Fruit fly (Drosophila melanogaster) whole organism, embryonic: ENCODE measurements around the gene Dpm3.

Experiments used
- Atf-2 ChIP-seq: fragments of 200-800 bp; sonication (Bioruptor generic); optimal IDR thresholded peaks from 2 replicates; lab custom pipeline; 2016; ENCODE audit warnings: missing biosample characterization, missing genetic modification characterization
- B-H1 ChIP-seq: fragments of 200-800 bp; sonication (Bioruptor generic); IDR thresholded peaks from 3 replicates; pipeline ENCODE4 v1.3.6; 2022; ENCODE audit warnings: missing biosample characterization, missing genetic modification characterization
- CG10654 ChIP-seq: fragments of 200-800 bp; sonication (Bioruptor generic); optimal IDR thresholded peaks from 2 replicates; lab custom pipeline; 2016; ENCODE audit warnings: missing biosample characterization, missing genetic modification characterization
- CG11085 ChIP-seq: fragments of 200-800 bp; sonication (Bioruptor generic); IDR thresholded peaks from 2 replicates; pipeline ENCODE4 v1.3.6; 2022; ENCODE audit warnings: missing biosample characterization, missing genetic modification characterization
- CG11695 ChIP-seq: fragments of 200-800 bp; sonication (Bioruptor generic); IDR thresholded peaks from 3 replicates; pipeline ENCODE4 v1.3.6; 2022; ENCODE audit warnings: missing biosample characterization, missing genetic modification characterization
- CG11696 ChIP-seq: fragments of 200-800 bp; sonication (Bioruptor generic); IDR thresholded peaks from 2 replicates; pipeline ENCODE4 v1.3.6; 2022; ENCODE audit warnings: missing biosample characterization, missing genetic modification characterization
- CG12299 ChIP-seq: fragments of 200-800 bp; sonication (Bioruptor generic); optimal IDR thresholded peaks from 2 replicates; lab custom pipeline; 2018; ENCODE audit warnings: missing biosample characterization, mild to moderate bottlenecking, missing genetic modification characterization
- CG1233 ChIP-seq: fragments of 200-800 bp; sonication (Bioruptor generic); optimal IDR thresholded peaks from 4 replicates; lab custom pipeline; 2018; ENCODE audit warnings: missing biosample characterization, mild to moderate bottlenecking, missing genetic modification characterization
- CG12659 ChIP-seq: fragments of 200-800 bp; sonication (Bioruptor generic); optimal IDR thresholded peaks from 3 replicates; lab custom pipeline; 2017; ENCODE audit warnings: mild to moderate bottlenecking, missing biosample characterization, missing genetic modification reagents, missing genetic modification characterization
- CG13296 ChIP-seq: fragments of 200-800 bp; sonication (Bioruptor generic); optimal IDR thresholded peaks from 3 replicates; lab custom pipeline; 2018; ENCODE audit warnings: missing biosample characterization, mild to moderate bottlenecking, missing genetic modification characterization
- CG13624 ChIP-seq: fragments of 200-800 bp; sonication (Bioruptor generic); optimal IDR thresholded peaks from 2 replicates; lab custom pipeline; 2016; ENCODE audit warnings: missing biosample characterization, missing genetic modification characterization
- CG15601 ChIP-seq: fragments of 200-800 bp; sonication (Bioruptor generic); optimal IDR thresholded peaks from 3 replicates; lab custom pipeline; 2019; ENCODE audit warnings: missing biosample characterization, mild to moderate bottlenecking, missing genetic modification characterization, moderate library complexity
- CG17361 ChIP-seq: fragments of 200-800 bp; sonication (Bioruptor generic); IDR thresholded peaks from 3 replicates; pipeline ENCODE4 v1.3.6; 2022; ENCODE audit warnings: missing biosample characterization, missing genetic modification characterization
- CG17385 ChIP-seq: fragments of 200-800 bp; sonication (Bioruptor generic); optimal IDR thresholded peaks from 3 replicates; lab custom pipeline; 2018; ENCODE audit warnings: missing biosample characterization, mild to moderate bottlenecking, missing genetic modification characterization
- CG17829 ChIP-seq: fragments of 200-800 bp; optimal IDR thresholded peaks from 2 replicates; lab custom pipeline; 2019; ENCODE audit warnings: missing biosample characterization, mild to moderate bottlenecking, missing genetic modification characterization, moderate library complexity
- CG2875 ChIP-seq: fragments of 200-800 bp; sonication (Bioruptor generic); optimal IDR thresholded peaks from 2 replicates; lab custom pipeline; 2017; ENCODE audit warnings: missing biosample characterization, mild to moderate bottlenecking, missing genetic modification characterization, missing genetic modification reagents
- CG2889 ChIP-seq: fragments of 200-800 bp; sonication (Bioruptor generic); IDR thresholded peaks from 3 replicates; pipeline ENCODE4 v1.3.6; 2022; ENCODE audit warnings: missing biosample characterization, missing genetic modification characterization
- CG32772 ChIP-seq: fragments of 200-800 bp; sonication (Bioruptor generic); IDR thresholded peaks from 2 replicates; pipeline ENCODE4 v1.3.6; 2022; ENCODE audit warnings: missing biosample characterization, missing genetic modification characterization
- CG3407 ChIP-seq: fragments of 200-800 bp; sonication (Bioruptor generic); optimal IDR thresholded peaks from 2 replicates; lab custom pipeline; 2018; ENCODE audit warnings: missing biosample characterization, mild to moderate bottlenecking, missing genetic modification characterization
- CG8089 ChIP-seq: fragments of 200-800 bp; sonication (Bioruptor generic); optimal IDR thresholded peaks from 3 replicates; lab custom pipeline; 2016; ENCODE audit warnings: missing biosample characterization, missing genetic modification characterization
- CG8290 ChIP-seq, 3 experiments: fragments of 200-800 bp; sonication (Bioruptor generic); optimal IDR thresholded peaks; 2 replicates each; lab custom pipeline; 2016 to 2019; ENCODE audit warnings: missing biosample characterization in 3 of 3, missing genetic modification characterization in 3 of 3, mild to moderate bottlenecking in 2 of 3, moderate library complexity in 1 of 3
- CG9437 ChIP-seq: fragments of 200-800 bp; sonication (Bioruptor generic); optimal IDR thresholded peaks from 2 replicates; lab custom pipeline; 2018; ENCODE audit warnings: missing biosample characterization, mild to moderate bottlenecking, missing genetic modification characterization
- CG9817 ChIP-seq: fragments of 200-800 bp; sonication (Bioruptor generic); optimal IDR thresholded peaks from 2 replicates; lab custom pipeline; 2018; ENCODE audit warnings: missing biosample characterization, mild to moderate bottlenecking, missing genetic modification characterization, moderate library complexity
- CG9932 ChIP-seq: fragments of 200-800 bp; sonication (Bioruptor generic); IDR thresholded peaks from 2 replicates; pipeline ENCODE4 v1.3.6; 2022; ENCODE audit warnings: missing biosample characterization, missing genetic modification characterization
- Camta ChIP-seq: fragments of 200-800 bp; sonication (Bioruptor generic); optimal IDR thresholded peaks from 2 replicates; lab custom pipeline; 2016; ENCODE audit warnings: missing biosample characterization, missing genetic modification characterization
- Deaf1 ChIP-seq: fragments of 200-800 bp; optimal IDR thresholded peaks from 3 replicates; lab custom pipeline; 2019; ENCODE audit warnings: missing biosample characterization, mild to moderate bottlenecking, missing genetic modification characterization, moderate library complexity
- Dref ChIP-seq: fragments of 200-800 bp; sonication (Bioruptor generic); IDR thresholded peaks from 2 replicates; pipeline ENCODE4 v1.3.6; 2022; ENCODE audit warnings: missing biosample characterization, missing genetic modification characterization
- Ets97D ChIP-seq: fragments of 200-800 bp; sonication (Bioruptor generic); optimal IDR thresholded peaks from 3 replicates; lab custom pipeline; 2016; ENCODE audit warnings: missing biosample characterization, missing genetic modification characterization
- HLH54F ChIP-seq: fragments of 200-800 bp; sonication (Bioruptor generic); optimal IDR thresholded peaks from 3 replicates; lab custom pipeline; 2016; ENCODE audit warnings: missing biosample characterization, missing genetic modification characterization
- Kr ChIP-seq: fragments of 200-800 bp; sonication (Bioruptor generic); optimal IDR thresholded peaks from 2 replicates; lab custom pipeline; 2017; ENCODE audit warnings: missing biosample characterization, mild to moderate bottlenecking, missing genetic modification characterization
- Myb ChIP-seq: fragments of 200-800 bp; sonication (Bioruptor generic); optimal IDR thresholded peaks from 2 replicates; lab custom pipeline; 2016; ENCODE audit warnings: missing biosample characterization, missing genetic modification characterization
- NFAT ChIP-seq: fragments of 200-800 bp; sonication (Bioruptor generic); IDR thresholded peaks from 2 replicates; pipeline ENCODE4 v1.3.6; 2022; ENCODE audit warnings: missing biosample characterization, missing genetic modification characterization
- Trl ChIP-seq, 3 experiments: fragments of >200 bp in 2 of 3; fragments of 200-800 bp in 1 of 3; sonication (Bioruptor generic) in 1 of 3; optimal IDR thresholded peaks; 2 replicates in 1 of 3; 3 replicates in 2 of 3; lab custom pipeline; 2016 to 2017; ENCODE audit warnings: missing biosample characterization in 1 of 3, missing genetic modification characterization in 1 of 3
- Xbp1 ChIP-seq: fragments of 200-800 bp; sonication (Bioruptor generic); optimal IDR thresholded peaks from 3 replicates; lab custom pipeline; 2016; ENCODE audit warnings: missing biosample characterization, mild to moderate bottlenecking, missing genetic modification characterization
- al ChIP-seq: fragments of 200-800 bp; sonication (Bioruptor generic); IDR thresholded peaks from 2 replicates; pipeline ENCODE4 v1.3.6; 2022; ENCODE audit warnings: missing biosample characterization, missing genetic modification characterization
- bab2 ChIP-seq: fragments of 200-800 bp; sonication (Bioruptor generic); optimal IDR thresholded peaks from 2 replicates; lab custom pipeline; 2016; ENCODE audit warnings: missing biosample characterization, missing genetic modification characterization
- bbx ChIP-seq: fragments of 200-800 bp; sonication (Bioruptor generic); IDR thresholded peaks from 2 replicates; pipeline ENCODE4 v1.3.6; 2022; ENCODE audit warnings: missing biosample characterization, missing genetic modification characterization; ENCODE audit not compliant: partially characterized antibody
- btn ChIP-seq: fragments of 200-800 bp; sonication (Bioruptor generic); optimal IDR thresholded peaks from 2 replicates; lab custom pipeline; 2016; ENCODE audit warnings: missing biosample characterization, missing genetic modification characterization
- chif ChIP-seq, 2 experiments: fragments of 200-800 bp; sonication (Bioruptor generic); optimal IDR thresholded peaks; 3 replicates each; lab custom pipeline; 2016; ENCODE audit warnings: missing biosample characterization in 2 of 2, missing genetic modification characterization in 2 of 2
- dmrt11E ChIP-seq: fragments of 200-800 bp; sonication (Bioruptor generic); optimal IDR thresholded peaks from 3 replicates; lab custom pipeline; 2018; ENCODE audit warnings: missing biosample characterization, mild to moderate bottlenecking, missing genetic modification characterization, moderate library complexity
- dmrt99B ChIP-seq: fragments of 200-800 bp; sonication (Bioruptor generic); optimal IDR thresholded peaks from 2 replicates; lab custom pipeline; 2018; ENCODE audit warnings: missing biosample characterization, mild to moderate bottlenecking, missing genetic modification characterization, moderate library complexity
- lmd ChIP-seq: fragments of 200-800 bp; sonication (Bioruptor generic); IDR thresholded peaks from 2 replicates; pipeline ENCODE4 v1.3.6; 2022; ENCODE audit warnings: missing biosample characterization, missing genetic modification characterization
- lov ChIP-seq, 2 experiments: fragments of 200-800 bp in 1 of 2; fragments of >200 bp in 1 of 2; sonication (Bioruptor generic) in 1 of 2; IDR thresholded peaks in 1 of 2; optimal IDR thresholded peaks in 1 of 2; 2 replicates in 1 of 2; 3 replicates in 1 of 2; pipeline versions ENCODE4 v1.3.6 to Lab custom; 2017 to 2022; ENCODE audit warnings: missing biosample characterization in 1 of 2, missing genetic modification characterization in 1 of 2
- oc ChIP-seq: fragments of 200-800 bp; sonication (Bioruptor generic); optimal IDR thresholded peaks from 2 replicates; lab custom pipeline; 2018; ENCODE audit warnings: missing biosample characterization, mild to moderate bottlenecking, missing genetic modification characterization, moderate library complexity
- pros ChIP-seq: fragments of 200-800 bp; sonication (Bioruptor generic); optimal IDR thresholded peaks from 3 replicates; lab custom pipeline; 2019; ENCODE audit warnings: missing biosample characterization, mild to moderate bottlenecking, missing genetic modification characterization, moderate library complexity
- slbo ChIP-seq: fragments of 200-800 bp; sonication (Bioruptor generic); IDR thresholded peaks from 2 replicates; pipeline ENCODE4 v1.3.6; 2022; ENCODE audit warnings: missing biosample characterization, missing genetic modification characterization
- tll ChIP-seq, 2 experiments: fragments of 200-800 bp in 1 of 2; fragments of >200 bp in 1 of 2; sonication (Bioruptor generic) in 1 of 2; optimal IDR thresholded peaks; 2 replicates each; lab custom pipeline; 2017 to 2019; ENCODE audit warnings: missing biosample characterization in 2 of 2, missing genetic modification characterization in 2 of 2, mild to moderate bottlenecking in 1 of 2, moderate library complexity in 1 of 2
- trem ChIP-seq: fragments of 200-800 bp; optimal IDR thresholded peaks from 3 replicates; lab custom pipeline; 2019; ENCODE audit warnings: missing biosample characterization, mild to moderate bottlenecking, missing genetic modification characterization, moderate library complexity
- wdn ChIP-seq: fragments of 200-800 bp; sonication (Bioruptor generic); IDR thresholded peaks from 2 replicates; pipeline ENCODE4 v1.3.6; 2022; ENCODE audit warnings: missing biosample characterization, missing genetic modification characterization

The Dpm3 gene

dm6 chr3R:13446489-13446888, 43.6 kb upstream of the Dpm3 start:
- TF ChIP-seq CG2875, result no peak
- TF ChIP-seq CG2889 (GFP tag; lab: Robert Waterston, UW), result no peak
- TF ChIP-seq Xbp1 (GFP tag; lab: Kevin White, UChicago), result peak; percentile 22
- TF ChIP-seq CG9437 (GFP tag; lab: Kevin White, UChicago), result peak; percentile 49
- TF ChIP-seq lmd (GFP tag; lab: Robert Waterston, UW), result peak; percentile 60; the same call in 1 of the 2 replicates
- no peak for TF ChIP-seq CG8290 (GFP tag; optimal IDR thresholded peaks at IDR 0.05; lab: Kevin White, UChicago)
- peak in 1 of 2 experiments; percentile 50 for TF ChIP-seq CG8290 (tag; optimal IDR thresholded peaks at IDR 0.05; lab: Kevin White, UChicago)
- no peak for TF ChIP-seq tll (GFP tag; optimal IDR thresholded peaks at IDR 0.05; lab: Kevin White, UChicago)
- TF ChIP-seq btn (GFP tag; lab: Kevin White, UChicago), result no peak
- TF ChIP-seq Dref, result no peak
- TF ChIP-seq CG17385 (GFP tag; lab: Kevin White, UChicago), result peak; percentile 34
- peak; percentile 60 for TF ChIP-seq dmrt11E (tag; lab: Kevin White, UChicago)
- no peak for TF ChIP-seq CG12299 (tag; lab: Kevin White, UChicago)
- TF ChIP-seq Atf-2 (GFP tag; lab: Kevin White, UChicago), result no peak
- TF ChIP-seq CG13296 (GFP tag; lab: Kevin White, UChicago), result peak; percentile 13
- no peak for TF ChIP-seq Ets97D (GFP tag; lab: Kevin White, UChicago)
- TF ChIP-seq CG10654 (GFP tag; lab: Kevin White, UChicago), result peak; percentile 15
- no peak for TF ChIP-seq lov (optimal IDR thresholded peaks at IDR 0.05; lab: Kevin White, UChicago)
- TF ChIP-seq lov (GFP tag; IDR thresholded peaks at IDR 0.05; lab: Robert Waterston, UW), result no peak
- TF ChIP-seq bab2 (GFP tag; lab: Kevin White, UChicago), result peak; percentile 6
- TF ChIP-seq B-H1 (GFP tag; lab: Robert Waterston, UW), result no peak
- TF ChIP-seq Trl (optimal IDR thresholded peaks at IDR 0.05; lab: Kevin White, UChicago), result no peak
- TF ChIP-seq Trl (GFP tag; optimal IDR thresholded peaks at IDR 0.05; lab: Kevin White, UChicago), result no peak
- peak; percentile 35 for TF ChIP-seq Deaf1 (tag; lab: Kevin White, UChicago)
- peak; percentile 15 for TF ChIP-seq CG9817
- TF ChIP-seq CG11696 (GFP tag; lab: Robert Waterston, UW), result no peak
- peak; percentile 22 for TF ChIP-seq Camta
- TF ChIP-seq slbo, result peak; percentile 49; the same call in 1 of the 2 replicates
- no peak for TF ChIP-seq CG3407
- TF ChIP-seq CG32772, result 0 out of 2 replicates have a peak, but pooled peaks have one; percentile 9
- no peak for TF ChIP-seq CG15601
- TF ChIP-seq Myb (GFP tag; lab: Kevin White, UChicago), result no peak
- no peak for TF ChIP-seq bbx (GFP tag; lab: Robert Waterston, UW)
- TF ChIP-seq CG17829 (tag; lab: Kevin White, UChicago), result peak; percentile 61
- peak; percentile 63 for TF ChIP-seq dmrt99B
- no peak for TF ChIP-seq wdn (GFP tag; lab: Robert Waterston, UW)
- peak; percentile 19 for TF ChIP-seq CG1233 (GFP tag; lab: Kevin White, UChicago)
- peak; percentile 26 for TF ChIP-seq trem (tag; lab: Kevin White, UChicago)
- no peak for TF ChIP-seq CG13624 (GFP tag; lab: Kevin White, UChicago)
- TF ChIP-seq al (GFP tag; lab: Robert Waterston, UW), result peak; percentile 24; the same call in 1 of the 2 replicates
- TF ChIP-seq pros, result no peak
- peak; percentile 80 for TF ChIP-seq CG17361 (GFP tag; lab: Robert Waterston, UW)
- TF ChIP-seq NFAT (GFP tag; lab: Robert Waterston, UW), result 0 out of 2 replicates have a peak, but pooled peaks have one; percentile 6
- no peak for TF ChIP-seq HLH54F
- TF ChIP-seq CG12659 (GFP tag; lab: Kevin White, UChicago), result peak; percentile 42
- peak; percentile 38; the same call in 1 of the 2 replicates for TF ChIP-seq CG9932 (GFP tag; lab: Robert Waterston, UW)
- TF ChIP-seq chif (GFP tag; optimal IDR thresholded peaks at IDR 0.05; lab: Kevin White, UChicago), result peak in 1 of 2 experiments; percentile 47
- TF ChIP-seq CG11085 (GFP tag; lab: Robert Waterston, UW), result no peak
- TF ChIP-seq CG11695 (GFP tag; lab: Robert Waterston, UW), result peak; percentile 70; the same call in 2 of the 3 replicates
- no peak for TF ChIP-seq CG8089 (GFP tag; lab: Kevin White, UChicago)
- no peak for TF ChIP-seq Kr (GFP tag; lab: Kevin White, UChicago)
- TF ChIP-seq oc, result no peak
